Worm (Caenorhabditis elegans): ENCODE results near the gene Y53F4B.27.

DNA sequence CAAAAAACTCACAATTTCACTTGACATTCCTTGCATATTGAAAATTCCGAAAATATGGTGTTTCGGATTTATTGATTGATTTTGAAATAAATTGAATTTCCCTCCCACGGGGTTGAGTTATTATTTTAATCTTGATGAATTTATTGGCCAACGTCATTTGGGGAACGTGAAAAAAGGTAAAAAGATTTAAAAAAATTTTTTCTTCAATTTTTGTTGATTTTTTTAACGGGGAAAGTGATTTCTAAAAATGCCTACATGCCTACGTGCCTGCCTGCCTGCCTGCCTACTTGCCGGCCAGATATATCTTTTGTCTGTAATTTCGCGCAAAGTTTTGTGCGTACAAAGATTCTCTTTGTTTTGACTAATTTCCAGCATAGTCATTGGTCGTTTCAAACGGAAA is 11.4 kb upstream of the Y53F4B.27 start, which contains the start of gene Y53F4B.24:
- TF ChIP-seq R02D3.7 (tag; optimal IDR thresholded peaks at IDR 0.05) (no peak), ama-1 (optimal IDR thresholded peaks at IDR 0.05) (no peak), jun-1 (tag; optimal IDR thresholded peaks at IDR 0.05) (no peak), skn-1 (tag; optimal IDR thresholded peaks at IDR 0.05) (no peak), nhr-42 (GFP tag; IDR thresholded peaks at IDR 0.05) (no peak), daf-12 (tag; optimal IDR thresholded peaks at IDR 0.05) (no peak), nhr-28 (tag; optimal IDR thresholded peaks at IDR 0.05) (no peak), lin-39 (tag; optimal IDR thresholded peaks at IDR 0.05) (no peak), nhr-11 (tag; optimal IDR thresholded peaks at IDR 0.05) (no peak), zag-1 (tag; optimal IDR thresholded peaks at IDR 0.05) (no peak), unc-39 (tag; optimal IDR thresholded peaks at IDR 0.05) (no peak), ces-1 (GFP tag; optimal IDR thresholded peaks at IDR 0.05) (no peak), spr-1 (tag; optimal IDR thresholded peaks at IDR 0.05) (no peak), nhr-25 (tag; optimal IDR thresholded peaks at IDR 0.05; ENCODE audit: borderline replicate concordance, insufficient read depth) (no peak)

All from whole organism, L4 larva.